Worm (Caenorhabditis elegans) whole organism, L1 larva: Measurements from ENCODE around the gene ufc-1.

Experiments used
- C16A3.4 ChIP-seq: fragments of 150-350 bp; optimal IDR thresholded peaks from 2 replicates; lab custom pipeline; 2014; ENCODE audit warnings: missing biosample characterization, missing genetic modification characterization
- Y116A8C.19 ChIP-seq: sonication (generic microtip); optimal IDR thresholded peaks from 2 replicates; lab custom pipeline; 2016; ENCODE audit warnings: missing compliant biosample characterization, missing genetic modification characterization, borderline replicate concordance
- aha-1 ChIP-seq: fragments of 150-350 bp; optimal IDR thresholded peaks from 2 replicates; lab custom pipeline; 2014; ENCODE audit warnings: missing biosample characterization, missing genetic modification characterization
- aly-2 ChIP-seq: fragments of 150-350 bp; optimal IDR thresholded peaks from 2 replicates; lab custom pipeline; 2014; ENCODE audit warnings: missing biosample characterization, missing genetic modification characterization
- ama-1 ChIP-seq: fragments of 150-350 bp; optimal IDR thresholded peaks from 2 replicates; lab custom pipeline; 2014
- blmp-1 ChIP-seq: fragments of 150-350 bp; optimal IDR thresholded peaks from 2 replicates; lab custom pipeline; 2014; ENCODE audit warnings: missing biosample characterization, missing genetic modification characterization
- ceh-63 ChIP-seq: fragments of 200-800 bp; sonication (Bioruptor generic); optimal IDR thresholded peaks from 2 replicates; lab custom pipeline; 2018; ENCODE audit warnings: mild to moderate bottlenecking, missing genetic modification characterization, missing compliant biosample characterization
- ceh-82 ChIP-seq, 3 experiments: fragments of 150-350 bp in 1 of 3; sonication (generic microtip) in 2 of 3; optimal IDR thresholded peaks; 2 replicates each; lab custom pipeline; 2014 to 2017; ENCODE audit warnings: missing biosample characterization in 3 of 3, missing genetic modification characterization in 3 of 3
- ces-1 ChIP-seq: fragments of 150-350 bp; optimal IDR thresholded peaks from 2 replicates; lab custom pipeline; 2014; ENCODE audit warnings: missing biosample characterization, missing genetic modification reagents, missing genetic modification characterization
- efl-1 ChIP-seq, 4 experiments: fragments of 150-350 bp; optimal IDR thresholded peaks in 3 of 4; peaks in 1 of 4; 1 replicate in 1 of 4; 2 replicates in 3 of 4; lab custom pipeline; 2014; ENCODE audit warnings: missing biosample characterization in 2 of 4, missing genetic modification characterization in 2 of 4, missing genetic modification reagents in 2 of 4
- elt-3 ChIP-seq, 6 experiments: fragments of 150-350 bp in 1 of 6; sonication (generic microtip); optimal IDR thresholded peaks; 2 replicates each; lab custom pipeline; 2017 to 2018; ENCODE audit warnings: missing biosample characterization in 6 of 6, missing genetic modification characterization in 6 of 6, inconsistent platforms in 1 of 6
- ets-5 ChIP-seq: fragments of 200-800 bp; sonication (Bioruptor generic); IDR thresholded peaks from 2 replicates; pipeline ENCODE4 v1.3.6; 2022; ENCODE audit warnings: missing genetic modification characterization, missing compliant biosample characterization
- fkh-4 ChIP-seq: sonication (generic microtip); optimal IDR thresholded peaks from 2 replicates; lab custom pipeline; 2016; ENCODE audit warnings: missing compliant biosample characterization, missing genetic modification characterization, borderline replicate concordance
- fkh-8 ChIP-seq: sonication (generic microtip); optimal IDR thresholded peaks from 2 replicates; lab custom pipeline; 2016; ENCODE audit warnings: mild to moderate bottlenecking, missing genetic modification characterization, missing compliant biosample characterization
- grh-1 ChIP-seq: fragments of 200-800 bp; sonication (Bioruptor generic); IDR thresholded peaks from 2 replicates; pipeline ENCODE4 v1.3.6; 2022; ENCODE audit warnings: missing genetic modification reagents, missing genetic modification characterization, missing compliant biosample characterization
- hlh-4 ChIP-seq: sonication (generic microtip); optimal IDR thresholded peaks from 2 replicates; lab custom pipeline; 2016; ENCODE audit warnings: mild to moderate bottlenecking, missing genetic modification characterization, missing compliant biosample characterization
- irx-1 ChIP-seq: sonication (generic microtip); optimal IDR thresholded peaks from 2 replicates; lab custom pipeline; 2016; ENCODE audit warnings: missing genetic modification characterization, missing compliant biosample characterization
- lin-13 ChIP-seq: fragments of 150-350 bp; optimal IDR thresholded peaks from 2 replicates; lab custom pipeline; 2014; ENCODE audit warnings: missing biosample characterization, missing genetic modification reagents, missing genetic modification characterization
- lin-14 ChIP-seq: fragments of 200-800 bp; sonication (Bioruptor generic); optimal IDR thresholded peaks from 2 replicates; lab custom pipeline; 2018; ENCODE audit warnings: mild to moderate bottlenecking, missing genetic modification characterization, moderate library complexity, missing compliant biosample characterization
- lin-15B ChIP-seq: fragments of 150-350 bp; sonication (generic microtip); optimal IDR thresholded peaks from 3 replicates; lab custom pipeline; 2014; ENCODE audit warnings: missing biosample characterization, missing genetic modification characterization
- lin-35 ChIP-seq, 2 experiments: fragments of 150-350 bp; optimal IDR thresholded peaks; 2 replicates each; lab custom pipeline; 2014; ENCODE audit warnings: missing biosample characterization in 2 of 2, missing genetic modification characterization in 2 of 2, missing genetic modification reagents in 2 of 2
- lin-39 ChIP-seq: fragments of 150-350 bp; optimal IDR thresholded peaks from 2 replicates; lab custom pipeline; 2014; ENCODE audit warnings: missing biosample characterization, missing genetic modification reagents, missing genetic modification characterization
- lsy-2 ChIP-seq, 2 experiments: fragments of 150-350 bp; optimal IDR thresholded peaks; 2 replicates each; lab custom pipeline; 2014; ENCODE audit warnings: missing biosample characterization in 2 of 2, missing genetic modification characterization in 2 of 2
- mab-9 ChIP-seq: fragments of 200-800 bp; sonication (Bioruptor generic); IDR thresholded peaks from 2 replicates; pipeline ENCODE4 v1.3.6; 2022; ENCODE audit warnings: missing genetic modification reagents, missing genetic modification characterization, missing compliant biosample characterization
- nhr-11 ChIP-seq: fragments of 150-350 bp; optimal IDR thresholded peaks from 2 replicates; lab custom pipeline; 2014; ENCODE audit warnings: missing biosample characterization, missing genetic modification characterization
- nhr-12 ChIP-seq: sonication (generic microtip); optimal IDR thresholded peaks from 2 replicates; lab custom pipeline; 2017; ENCODE audit warnings: missing biosample characterization, missing genetic modification characterization
- nhr-237 ChIP-seq: fragments of 150-350 bp; optimal IDR thresholded peaks from 2 replicates; lab custom pipeline; 2014; ENCODE audit warnings: missing biosample characterization, missing genetic modification characterization
- nhr-28 ChIP-seq: fragments of 150-350 bp; optimal IDR thresholded peaks from 2 replicates; lab custom pipeline; 2014; ENCODE audit warnings: missing biosample characterization, missing genetic modification characterization
- nhr-47 ChIP-seq: sonication (generic microtip); optimal IDR thresholded peaks from 2 replicates; lab custom pipeline; 2016; ENCODE audit warnings: mild to moderate bottlenecking, missing genetic modification characterization, moderate library complexity, missing compliant biosample characterization
- nhr-71 ChIP-seq: sonication (generic microtip); optimal IDR thresholded peaks from 2 replicates; lab custom pipeline; 2016; ENCODE audit warnings: mild to moderate bottlenecking, missing genetic modification characterization, moderate library complexity, missing compliant biosample characterization
- nhr-76 ChIP-seq: sonication (generic microtip); optimal IDR thresholded peaks from 2 replicates; lab custom pipeline; 2017; ENCODE audit warnings: missing biosample characterization, missing genetic modification characterization
- nhr-77 ChIP-seq: fragments of 150-350 bp; optimal IDR thresholded peaks from 2 replicates; lab custom pipeline; 2014; ENCODE audit warnings: missing biosample characterization, missing genetic modification characterization
- nhr-84 ChIP-seq: sonication (generic microtip); optimal IDR thresholded peaks from 2 replicates; lab custom pipeline; 2017; ENCODE audit warnings: missing biosample characterization, missing genetic modification characterization
- pag-3 ChIP-seq: sonication (generic microtip); optimal IDR thresholded peaks from 2 replicates; lab custom pipeline; 2017; ENCODE audit warnings: missing genetic modification characterization, mild to moderate bottlenecking, missing compliant biosample characterization, antibody characterized with exemption, borderline replicate concordance; ENCODE audit not compliant: insufficient read depth
- pax-3 ChIP-seq: fragments of 200-800 bp; sonication (Bioruptor generic); optimal IDR thresholded peaks from 2 replicates; lab custom pipeline; 2018; ENCODE audit warnings: mild to moderate bottlenecking, missing genetic modification characterization, moderate library complexity, missing compliant biosample characterization
- rnt-1 ChIP-seq: sonication (generic microtip); optimal IDR thresholded peaks from 2 replicates; lab custom pipeline; 2016; ENCODE audit warnings: mild to moderate bottlenecking, missing genetic modification characterization, moderate library complexity, missing compliant biosample characterization
- skn-1 ChIP-seq: fragments of 150-350 bp; optimal IDR thresholded peaks from 2 replicates; lab custom pipeline; 2014; ENCODE audit warnings: missing biosample characterization, missing genetic modification characterization
- snpc-4 ChIP-seq: fragments of 150-350 bp; optimal IDR thresholded peaks from 2 replicates; lab custom pipeline; 2014; ENCODE audit warnings: missing biosample characterization, missing genetic modification characterization
- sox-4 ChIP-seq: sonication (generic microtip); optimal IDR thresholded peaks from 2 replicates; lab custom pipeline; 2016; ENCODE audit warnings: missing genetic modification characterization, missing compliant biosample characterization
- sptf-1 ChIP-seq: fragments of 150-350 bp; optimal IDR thresholded peaks from 2 replicates; lab custom pipeline; 2014; ENCODE audit warnings: missing biosample characterization, missing genetic modification characterization
- tlp-1 ChIP-seq: fragments of 150-350 bp; optimal IDR thresholded peaks from 2 replicates; lab custom pipeline; 2014; ENCODE audit warnings: missing biosample characterization, missing genetic modification characterization
- unc-130 ChIP-seq: fragments of 150-350 bp; optimal IDR thresholded peaks from 2 replicates; lab custom pipeline; 2017; ENCODE audit warnings: missing biosample characterization, missing genetic modification characterization, inconsistent platforms
- unc-30 ChIP-seq: sonication (generic microtip); optimal IDR thresholded peaks from 2 replicates; lab custom pipeline; 2017; ENCODE audit warnings: missing biosample characterization, missing genetic modification characterization
- unc-62 ChIP-seq: fragments of 150-350 bp; optimal IDR thresholded peaks from 2 replicates; lab custom pipeline; 2014; ENCODE audit warnings: missing biosample characterization, missing genetic modification reagents, missing genetic modification characterization
- unc-98 ChIP-seq: fragments of 200-800 bp; sonication (Bioruptor generic); IDR thresholded peaks from 2 replicates; pipeline ENCODE4 v1.3.6; 2022; ENCODE audit warnings: missing genetic modification characterization, missing compliant biosample characterization
- zag-1 ChIP-seq: fragments of 150-350 bp; optimal IDR thresholded peaks from 2 replicates; lab custom pipeline; 2014; ENCODE audit warnings: missing biosample characterization, missing genetic modification characterization
- zip-4 ChIP-seq: fragments of 200-800 bp; sonication (Bioruptor generic); optimal IDR thresholded peaks from 2 replicates; lab custom pipeline; 2018; ENCODE audit warnings: mild to moderate bottlenecking, missing genetic modification characterization, moderate library complexity, missing compliant biosample characterization

The ufc-1 gene

DNA sequence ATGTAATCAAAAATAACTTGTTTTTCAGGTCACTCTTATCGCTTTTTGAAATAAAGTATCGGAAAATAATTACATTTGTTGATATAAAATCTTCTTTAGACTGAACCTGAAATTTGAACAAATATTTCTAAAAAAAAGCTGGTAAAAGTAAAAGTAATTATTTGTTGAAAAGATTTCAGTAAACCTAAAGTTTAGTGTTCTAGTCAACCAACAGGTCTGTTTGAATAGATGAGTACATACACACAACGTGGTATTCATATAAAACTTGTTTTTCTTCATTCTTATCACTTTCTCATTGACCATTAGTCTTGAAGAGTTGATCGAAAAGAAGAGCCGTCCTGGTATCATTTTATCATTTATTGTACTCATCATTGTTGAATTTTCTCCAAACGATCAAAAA lies 11.7 kb upstream of the ufc-1 start, which contains the start of gene C40H1.9:
TSS of gene C40H1.9 (plus strand) at position 301 of the 400 bp plus-strand sequence.
- TF ChIP-seq rnt-1 (tag; lab: Kevin White, UChicago) (no peak), hlh-4 (no peak), lin-13 (GFP tag; lab: Kevin White, UChicago) (no peak), snpc-4 (tag; lab: Kevin White, UChicago) (no peak), ceh-63 (GFP tag; lab: Kevin White, UChicago) (no peak), nhr-11 (no peak), tlp-1 (tag; lab: Kevin White, UChicago) (no peak), nhr-71 (no peak), nhr-47 (tag; lab: Kevin White, UChicago) (no peak), unc-98 (no peak), nhr-12 (no peak), zag-1 (tag; lab: Kevin White, UChicago) (no peak), fkh-8 (tag; lab: Kevin White, UChicago) (no peak), aha-1 (tag; lab: Kevin White, UChicago) (no peak), unc-30 (no peak), elt-3 (tag; optimal IDR thresholded peaks at IDR 0.05; lab: Kevin White, UChicago) (no peak), sptf-1 (tag; lab: Kevin White, UChicago) (no peak), nhr-237 (no peak), nhr-77 (tag; lab: Kevin White, UChicago) (no peak), nhr-84 (tag; lab: Kevin White, UChicago) (no peak)

DNA sequence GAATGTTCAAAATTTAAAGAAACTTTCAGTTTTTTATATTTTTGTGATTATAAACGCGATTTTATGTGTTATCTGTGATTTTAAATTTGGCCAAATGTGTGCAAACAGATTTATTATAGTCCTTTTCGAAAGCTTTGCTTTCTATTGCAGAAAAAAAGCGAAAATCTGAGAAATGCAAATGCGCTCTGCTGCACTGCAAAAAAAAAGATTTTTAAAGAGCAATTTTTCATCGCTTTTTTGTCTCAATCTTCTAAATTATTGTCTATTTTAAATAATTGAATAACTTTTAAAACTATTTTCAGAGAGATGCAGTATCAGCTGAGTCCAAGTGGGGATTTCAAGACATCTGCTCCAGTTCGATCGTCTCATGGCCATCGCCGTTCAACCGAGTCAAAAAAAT lies 9.3 kb upstream of the ufc-1 start, which contains the start of gene cpb-1:
TSS of gene cpb-1 (plus strand) at position 301 of the 400 bp plus-strand sequence.
- no peak for TF ChIP-seq C16A3.4 (tag; lab: Kevin White, UChicago)
- no peak for TF ChIP-seq skn-1
- TF ChIP-seq efl-1 (optimal IDR thresholded peaks at IDR 0.05; lab: Kevin White, UChicago), result peak in 1 of 2 experiments; percentile 19
- TF ChIP-seq efl-1 (GFP tag; optimal IDR thresholded peaks at IDR 0.05 in 1 of 2; lab: Kevin White, UChicago), result no peak
- no peak for TF ChIP-seq lin-35 (GFP tag; optimal IDR thresholded peaks at IDR 0.05; lab: Kevin White, UChicago)
- TF ChIP-seq nhr-237, result no peak
- no peak for TF ChIP-seq ceh-63 (GFP tag; lab: Kevin White, UChicago)
- TF ChIP-seq lsy-2 (tag; optimal IDR thresholded peaks at IDR 0.05; lab: Kevin White, UChicago), result no peak
- TF ChIP-seq nhr-71, result no peak
- TF ChIP-seq, all 84 proteins: peak for 1

DNA sequence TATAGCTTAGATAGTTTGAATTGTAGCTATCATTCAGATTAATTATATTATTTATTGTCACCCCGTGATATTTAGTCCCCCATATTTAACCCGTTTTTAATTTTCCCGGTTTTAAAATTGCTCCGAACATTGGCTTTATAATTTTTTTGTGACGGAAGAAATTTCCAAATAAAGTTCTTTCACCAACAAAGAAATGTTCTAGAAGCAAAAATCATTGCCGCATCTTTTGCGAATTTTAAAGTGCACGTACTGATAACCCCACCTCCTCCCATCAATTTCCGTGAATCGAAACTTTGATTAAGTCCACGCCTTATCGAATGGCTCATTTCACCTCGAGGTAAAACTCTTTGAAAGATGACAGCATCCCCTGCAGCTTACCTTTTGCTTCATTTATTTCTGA lies 6.6 kb upstream of the ufc-1 start, which contains the start of gene C40H1.7:
TSS of gene C40H1.7 (plus strand) at position 301 of the 400 bp plus-strand sequence.
- no peak for TF ChIP-seq ama-1 (lab: Kevin White, UChicago)
- TF ChIP-seq mab-9 (GFP tag; lab: Robert Waterston, UW), result no peak
- no peak for TF ChIP-seq pag-3 (tag; lab: Kevin White, UChicago)
- no peak for TF ChIP-seq Y116A8C.19
- no peak for TF ChIP-seq ces-1 (GFP tag; lab: Kevin White, UChicago)
- TF ChIP-seq unc-98, result no peak
- TF ChIP-seq fkh-4, result no peak
- TF ChIP-seq grh-1, result no peak
- no peak for TF ChIP-seq aly-2 (tag; lab: Kevin White, UChicago)

DNA sequence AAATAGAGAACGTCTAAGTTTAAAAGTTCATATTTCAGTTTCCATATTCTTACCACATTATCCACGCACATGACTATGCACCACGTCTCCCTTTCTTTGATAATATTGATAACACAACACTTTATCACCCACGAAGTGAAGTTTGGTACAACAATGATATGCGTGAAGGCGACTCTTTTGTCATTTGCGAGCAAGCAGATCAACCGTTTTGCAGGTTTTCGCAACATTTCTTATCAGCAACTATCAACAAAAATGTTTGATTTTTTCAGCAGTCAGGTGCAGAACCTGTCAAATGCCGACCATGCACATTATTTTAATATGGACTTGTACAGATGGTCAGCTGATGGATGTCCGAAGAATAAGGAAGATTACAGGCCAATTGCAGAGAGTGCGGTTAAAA lies 4.8 kb upstream of the ufc-1 start:
- no peak for TF ChIP-seq nhr-76 (tag; lab: Kevin White, UChicago)
- TF ChIP-seq lin-14 (GFP tag; lab: Kevin White, UChicago), result peak; percentile 28
- TF ChIP-seq mab-9 (GFP tag; lab: Robert Waterston, UW), result no peak
- no peak for TF ChIP-seq nhr-47 (tag; lab: Kevin White, UChicago)
- no peak for TF ChIP-seq zip-4 (GFP tag; lab: Kevin White, UChicago)
- TF ChIP-seq lin-39 (tag; lab: Kevin White, UChicago), result no peak
- no peak for TF ChIP-seq sox-4
- TF ChIP-seq unc-62, result no peak
- no peak for TF ChIP-seq ces-1 (GFP tag; lab: Kevin White, UChicago)
- TF ChIP-seq nhr-77 (tag; lab: Kevin White, UChicago), result no peak
- no peak for TF ChIP-seq snpc-4 (tag; lab: Kevin White, UChicago)
- TF ChIP-seq unc-130 (tag; lab: Kevin White, UChicago), result no peak
- no peak for TF ChIP-seq pax-3 (tag; lab: Kevin White, UChicago)
- TF ChIP-seq pag-3 (tag; lab: Kevin White, UChicago), result no peak
- peak in 1 of 2 experiments; percentile 46 for TF ChIP-seq lin-35 (GFP tag; optimal IDR thresholded peaks at IDR 0.05; lab: Kevin White, UChicago)
- TF ChIP-seq nhr-84 (tag; lab: Kevin White, UChicago), result no peak
- no peak for TF ChIP-seq blmp-1 (tag; lab: Kevin White, UChicago)
- TF ChIP-seq fkh-8 (tag; lab: Kevin White, UChicago), result no peak
- TF ChIP-seq lin-15B (tag; lab: Kevin White, UChicago), result no peak
- TF ChIP-seq irx-1 (tag; lab: Kevin White, UChicago), result no peak
- TF ChIP-seq lsy-2 (tag; optimal IDR thresholded peaks at IDR 0.05; lab: Kevin White, UChicago), result no peak
- no peak for TF ChIP-seq ceh-82 (tag; optimal IDR thresholded peaks at IDR 0.05; lab: Kevin White, UChicago)
- TF ChIP-seq ets-5 (GFP tag; lab: Robert Waterston, UW), result no peak
- TF ChIP-seq nhr-28, result no peak
- TF ChIP-seq nhr-237, result no peak
